Worm (Caenorhabditis elegans) whole organism, young adult: ENCODE data around the gene ttbk-2.1.

Experiments used
- F23B12.7 ChIP-seq: sonication (generic microtip); optimal IDR thresholded peaks from 2 replicates; lab custom pipeline; 2017; ENCODE audit warnings: missing genetic modification characterization, mild to moderate bottlenecking, missing compliant biosample characterization, antibody characterized with exemption, moderate library complexity; ENCODE audit not compliant: insufficient read depth
- F55B11.4 ChIP-seq: sonication (generic microtip); optimal IDR thresholded peaks from 2 replicates; lab custom pipeline; 2016; ENCODE audit warnings: missing compliant biosample characterization, missing genetic modification characterization, borderline replicate concordance; ENCODE audit not compliant: insufficient read depth
- K12H6.12 ChIP-seq: fragments of 200-800 bp; sonication (Bioruptor generic); optimal IDR thresholded peaks from 2 replicates; lab custom pipeline; 2018; ENCODE audit warnings: mild to moderate bottlenecking, missing genetic modification characterization, missing compliant biosample characterization
- Y56A3A.18 ChIP-seq: fragments of 200-800 bp; sonication (Bioruptor generic); IDR thresholded peaks from 2 replicates; pipeline ENCODE4 v1.3.6; 2022; ENCODE audit warnings: missing genetic modification reagents, missing genetic modification characterization, missing compliant biosample characterization
- ama-1 ChIP-seq, 3 experiments: fragments of 150-350 bp in 1 of 3; sonication (generic microtip) in 2 of 3; optimal IDR thresholded peaks; 2 replicates each; lab custom pipeline; 2014 to 2018; ENCODE audit warnings: missing biosample characterization in 2 of 3, missing genetic modification characterization in 2 of 3, missing genetic modification reagents in 2 of 3
- attf-5 ChIP-seq: fragments of 200-800 bp; sonication (Bioruptor generic); optimal IDR thresholded peaks from 2 replicates; lab custom pipeline; 2018; ENCODE audit warnings: mild to moderate bottlenecking, missing genetic modification characterization, missing compliant biosample characterization
- lsy-27 ChIP-seq: sonication (generic microtip); optimal IDR thresholded peaks from 2 replicates; lab custom pipeline; 2017; ENCODE audit warnings: missing genetic modification characterization, mild to moderate bottlenecking, missing compliant biosample characterization, antibody characterized with exemption, missing genotype, borderline replicate concordance; ENCODE audit not compliant: insufficient read depth
- madf-3 ChIP-seq: fragments of 200-800 bp; sonication (Bioruptor generic); IDR thresholded peaks from 2 replicates; pipeline ENCODE4 v1.3.6; 2022; ENCODE audit warnings: missing genetic modification reagents, missing genetic modification characterization, missing compliant biosample characterization
- nhr-179 ChIP-seq: sonication (generic microtip); optimal IDR thresholded peaks from 2 replicates; lab custom pipeline; 2016; ENCODE audit warnings: mild to moderate bottlenecking, missing genetic modification characterization, missing compliant biosample characterization
- rpc-1 ChIP-seq, 2 experiments: fragments of 150-350 bp in 1 of 2; sonication (generic microtip) in 1 of 2; optimal IDR thresholded peaks; 2 replicates each; lab custom pipeline; 2014 to 2018; ENCODE audit warnings: missing biosample characterization in 1 of 2, missing genetic modification characterization in 1 of 2, missing genetic modification reagents in 1 of 2, missing genotype in 1 of 2
- ztf-22 ChIP-seq: fragments of 200-800 bp; sonication (Bioruptor generic); optimal IDR thresholded peaks from 2 replicates; lab custom pipeline; 2018; ENCODE audit warnings: mild to moderate bottlenecking, missing genetic modification characterization, moderate library complexity, missing compliant biosample characterization

DNA sequence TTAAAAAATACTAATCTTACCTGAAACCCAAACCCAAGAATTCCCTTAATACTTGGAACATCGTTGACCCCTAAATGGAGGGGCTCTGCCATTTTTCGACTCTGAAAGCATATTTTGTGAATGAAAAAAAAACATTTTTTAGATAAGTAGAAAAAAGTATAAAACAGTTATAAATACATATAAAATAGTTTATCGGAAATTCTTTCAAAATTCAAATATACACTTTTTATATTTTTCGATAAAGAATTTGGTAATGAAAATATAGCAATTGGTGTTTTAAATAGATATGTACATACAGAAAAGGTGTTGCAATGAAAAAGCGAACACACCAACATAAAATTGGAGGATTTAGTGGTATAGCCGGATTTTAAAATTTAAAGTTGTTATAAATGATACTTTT lies 43.4 kb upstream of the ttbk-2.1 start, which contains the start of gene Y59E9AL.4:
- no peak for TF ChIP-seq lsy-27
- no peak for TF ChIP-seq F55B11.4
- TF ChIP-seq madf-3 (GFP tag; lab: Robert Waterston, UW): no peak
- no peak for TF ChIP-seq ama-1 (optimal IDR thresholded peaks at IDR 0.05; lab: Kevin White, UChicago)
- TF ChIP-seq ama-1 (GFP tag; optimal IDR thresholded peaks at IDR 0.05; lab: Kevin White, UChicago): no peak
- TF ChIP-seq F23B12.7 (tag; lab: Kevin White, UChicago): no peak
- TF ChIP-seq attf-5 (GFP tag; lab: Kevin White, UChicago): no peak
- no peak for TF ChIP-seq nhr-179 (tag; lab: Kevin White, UChicago)
- no peak for TF ChIP-seq K12H6.12
- no peak for TF ChIP-seq Y56A3A.18 (GFP tag; lab: Robert Waterston, UW)
- TF ChIP-seq ztf-22: no peak
- TF ChIP-seq rpc-1 (optimal IDR thresholded peaks at IDR 0.05; lab: Kevin White, UChicago): no peak
- TF ChIP-seq rpc-1 (tag; optimal IDR thresholded peaks at IDR 0.05; lab: Kevin White, UChicago): no peak
